Worm (Caenorhabditis elegans) whole organism, early embryonic: ENCODE data around the gene eif-3.D.

Experiments
- B0310.2 ChIP-seq: sonication (generic microtip); optimal IDR thresholded peaks from 2 replicates; lab custom pipeline; 2016; ENCODE audit warnings: mild to moderate bottlenecking, missing genetic modification characterization, missing compliant biosample characterization
- F13C5.2 ChIP-seq: sonication (generic microtip); optimal IDR thresholded peaks from 2 replicates; lab custom pipeline; 2017; ENCODE audit warnings: mild to moderate bottlenecking, missing genetic modification characterization, inconsistent platforms, missing compliant biosample characterization
- aly-1 ChIP-seq: sonication (generic microtip); optimal IDR thresholded peaks from 2 replicates; lab custom pipeline; 2016; ENCODE audit warnings: missing genetic modification characterization, missing compliant biosample characterization
- ama-1 ChIP-seq: fragments of 150-350 bp; optimal IDR thresholded peaks from 2 replicates; lab custom pipeline; 2014
- ceh-13 ChIP-seq: fragments of 200-800 bp; sonication (Bioruptor generic); optimal IDR thresholded peaks from 2 replicates; lab custom pipeline; 2018; ENCODE audit warnings: mild to moderate bottlenecking, missing genetic modification characterization, missing compliant biosample characterization
- ceh-36 ChIP-seq: sonication (generic microtip); optimal IDR thresholded peaks from 2 replicates; lab custom pipeline; 2016; ENCODE audit warnings: missing genetic modification characterization, inconsistent platforms, missing compliant biosample characterization
- ets-7 ChIP-seq: sonication (generic microtip); optimal IDR thresholded peaks from 2 replicates; lab custom pipeline; 2016; ENCODE audit warnings: missing genotype, missing genetic modification characterization, missing compliant biosample characterization
- flt-1 ChIP-seq: fragments of 200-800 bp; sonication (Bioruptor generic); IDR thresholded peaks from 2 replicates; pipeline ENCODE4 v1.3.6; 2022; ENCODE audit warnings: missing genetic modification characterization, missing compliant biosample characterization
- hmbx-1 ChIP-seq: sonication (generic microtip); optimal IDR thresholded peaks from 2 replicates; lab custom pipeline; 2016; ENCODE audit warnings: mild to moderate bottlenecking, missing genetic modification characterization, missing compliant biosample characterization
- hmg-4 ChIP-seq: fragments of 200-800 bp; sonication (Bioruptor generic); optimal IDR thresholded peaks from 2 replicates; lab custom pipeline; 2018; ENCODE audit warnings: mild to moderate bottlenecking, missing genetic modification characterization, missing compliant biosample characterization
- hnd-1 ChIP-seq: sonication (generic microtip); optimal IDR thresholded peaks from 2 replicates; lab custom pipeline; 2016; ENCODE audit warnings: missing genetic modification characterization, missing compliant biosample characterization
- pes-1 ChIP-seq: fragments of 200-800 bp; sonication (Bioruptor generic); IDR thresholded peaks from 2 replicates; pipeline ENCODE4 v1.3.6; 2022; ENCODE audit warnings: missing genetic modification reagents, missing genetic modification characterization, missing compliant biosample characterization
- scrt-1 ChIP-seq: fragments of 200-800 bp; sonication (Bioruptor generic); IDR thresholded peaks from 2 replicates; pipeline ENCODE4 v1.3.6; 2022; ENCODE audit warnings: missing genetic modification characterization, missing compliant biosample characterization
- sea-1 ChIP-seq: fragments of 200-800 bp; sonication (Bioruptor generic); conservative IDR thresholded peaks from 2 replicates; pipeline ENCODE4 v1.3.6; 2022; ENCODE audit warnings: missing genetic modification characterization, missing compliant biosample characterization
- tbx-11 ChIP-seq: fragments of 200-800 bp; sonication (Bioruptor generic); IDR thresholded peaks from 2 replicates; pipeline ENCODE4 v1.3.6; 2022; ENCODE audit warnings: missing genetic modification characterization, missing compliant biosample characterization
- tbx-37 ChIP-seq: fragments of 200-800 bp; sonication (Bioruptor generic); conservative IDR thresholded peaks from 2 replicates; pipeline ENCODE4 v1.3.6; 2022; ENCODE audit warnings: missing genetic modification reagents, missing genetic modification characterization, missing compliant biosample characterization
- tra-4 ChIP-seq: sonication (generic microtip); optimal IDR thresholded peaks from 2 replicates; lab custom pipeline; 2017; ENCODE audit warnings: missing genetic modification characterization, missing compliant biosample characterization

The eif-3.D gene

ce11 chrIII:9002545-9002944 lies 31.2 kb upstream of the eif-3.D start, which contains the start of the genes F59B2.15 and zif-1:
Gene F59B2.15 (minus strand): TSS chrIII:9002645.
Gene zif-1 (plus strand): TSS chrIII:9002779.
- TF ChIP-seq hnd-1 (no peak), hmbx-1 (tag; lab: Kevin White, UChicago) (no peak), ama-1 (lab: Kevin White, UChicago) (no peak), ceh-36 (tag; lab: Kevin White, UChicago) (no peak), B0310.2 (tag; lab: Kevin White, UChicago) (no peak), flt-1 (GFP tag; lab: Robert Waterston, UW) (no peak), tra-4 (tag; lab: Kevin White, UChicago) (no peak), F13C5.2 (tag; lab: Kevin White, UChicago) (no peak), sea-1 (no peak), aly-1 (no peak), pes-1 (no peak), ceh-13 (GFP tag; lab: Kevin White, UChicago) (no peak), tbx-11 (GFP tag; lab: Robert Waterston, UW) (no peak)

ce11 chrIII:9001899-9002298 lies 30.5 kb upstream of the eif-3.D start, which contains the start of gene rpn-6.2:
Gene rpn-6.2 (minus strand): TSS chrIII:9001999.
- TF ChIP-seq flt-1 (GFP tag; lab: Robert Waterston, UW) = no peak
- TF ChIP-seq hmbx-1 (tag; lab: Kevin White, UChicago) = no peak
- TF ChIP-seq tbx-11 (GFP tag; lab: Robert Waterston, UW) = no peak
- no peak for TF ChIP-seq scrt-1
- TF ChIP-seq tbx-37 = no peak
- TF ChIP-seq hnd-1 = no peak
- TF ChIP-seq sea-1 = no peak
- TF ChIP-seq pes-1 = no peak
- no peak for TF ChIP-seq aly-1
- no peak for TF ChIP-seq hmg-4
- TF ChIP-seq tra-4 (tag; lab: Kevin White, UChicago) = no peak
- TF ChIP-seq B0310.2 (tag; lab: Kevin White, UChicago) = no peak
- no peak for TF ChIP-seq F13C5.2 (tag; lab: Kevin White, UChicago)
- no peak for TF ChIP-seq ceh-36 (tag; lab: Kevin White, UChicago)
- TF ChIP-seq ama-1 (lab: Kevin White, UChicago) = no peak
- no peak for TF ChIP-seq ceh-13 (GFP tag; lab: Kevin White, UChicago)
- TF ChIP-seq ets-7 = no peak

ce11 chrIII:9001491-9001890 lies 30.1 kb upstream of the eif-3.D start:
- TF ChIP-seq sea-1 (no peak), tra-4 (tag; lab: Kevin White, UChicago) (no peak), aly-1 (no peak), flt-1 (GFP tag; lab: Robert Waterston, UW) (no peak), hmbx-1 (tag; lab: Kevin White, UChicago) (no peak), hmg-4 (no peak), ama-1 (lab: Kevin White, UChicago) (no peak)

- no peak for TF ChIP-seq hmbx-1 (tag; lab: Kevin White, UChicago)
- no peak for TF ChIP-seq ceh-36 (tag; lab: Kevin White, UChicago)
- no peak for TF ChIP-seq F13C5.2 (tag; lab: Kevin White, UChicago)
- no peak for TF ChIP-seq scrt-1
- TF ChIP-seq B0310.2 (tag; lab: Kevin White, UChicago) = no peak
- no peak for TF ChIP-seq pes-1
- TF ChIP-seq tbx-37 = no peak
- no peak for TF ChIP-seq hmg-4
- no peak for TF ChIP-seq ets-7
- no peak for TF ChIP-seq tra-4 (tag; lab: Kevin White, UChicago)
- TF ChIP-seq aly-1 = no peak
- no peak for TF ChIP-seq ceh-13 (GFP tag; lab: Kevin White, UChicago)
- TF ChIP-seq sea-1 = no peak
- TF ChIP-seq ama-1 (lab: Kevin White, UChicago) = no peak
- no peak for TF ChIP-seq flt-1 (GFP tag; lab: Robert Waterston, UW)
- no peak for TF ChIP-seq hnd-1
- no peak for TF ChIP-seq tbx-11 (GFP tag; lab: Robert Waterston, UW)
Measured at ce11 chrIII:8999508-8999907, 28.1 kb upstream of the eif-3.D start, which contains the start of gene F59B2.3. Gene F59B2.3 (minus strand): TSS chrIII:8999766.

ce11 chrIII:8998884-8999283 lies 27.5 kb upstream of the eif-3.D start:
- TF ChIP-seq F13C5.2 (tag; lab: Kevin White, UChicago) (no peak), tbx-11 (GFP tag; lab: Robert Waterston, UW) (no peak), ceh-36 (tag; lab: Kevin White, UChicago) (no peak), sea-1 (no peak), scrt-1 (no peak), B0310.2 (tag; lab: Kevin White, UChicago) (no peak), tbx-37 (no peak), hmbx-1 (tag; lab: Kevin White, UChicago) (no peak), aly-1 (no peak), tra-4 (tag; lab: Kevin White, UChicago) (no peak), ama-1 (lab: Kevin White, UChicago) (no peak), hnd-1 (no peak), ceh-13 (GFP tag; lab: Kevin White, UChicago) (no peak), flt-1 (GFP tag; lab: Robert Waterston, UW) (no peak), ets-7 (no peak), pes-1 (no peak), hmg-4 (no peak)

- TF ChIP-seq flt-1 (GFP tag; lab: Robert Waterston, UW) (no peak), hmbx-1 (tag; lab: Kevin White, UChicago) (no peak), tbx-11 (GFP tag; lab: Robert Waterston, UW) (no peak), tra-4 (tag; lab: Kevin White, UChicago) (no peak), F13C5.2 (tag; lab: Kevin White, UChicago) (no peak), ets-7 (no peak), B0310.2 (tag; lab: Kevin White, UChicago) (no peak), scrt-1 (no peak), ceh-36 (tag; lab: Kevin White, UChicago) (no peak), ceh-13 (GFP tag; lab: Kevin White, UChicago) (no peak), hmg-4 (no peak), aly-1 (no peak), hnd-1 (no peak), sea-1 (no peak), ama-1 (lab: Kevin White, UChicago) (no peak), tbx-37 (no peak)
Measured at ce11 chrIII:8997821-8998220, 26.4 kb upstream of the eif-3.D start.

- TF ChIP-seq B0310.2 (tag; lab: Kevin White, UChicago) (no peak), tra-4 (tag; lab: Kevin White, UChicago) (no peak), pes-1 (no peak), hmbx-1 (tag; lab: Kevin White, UChicago) (no peak), aly-1 (no peak)
Measured at ce11 chrIII:8996686-8997085, 25.3 kb upstream of the eif-3.D start, which contains the start of gene skat-1. Gene skat-1 (minus strand): TSS chrIII:8996786.
